Fruit fly (Drosophila melanogaster) whole organism, prepupa: Measurements from ENCODE around the gene hyx.

Source experiments
- CG11294 ChIP-seq: fragments of 200-800 bp; sonication (Bioruptor generic); IDR thresholded peaks from 2 replicates; pipeline ENCODE4 v1.3.6; 2022; ENCODE audit warnings: missing biosample characterization, missing genetic modification characterization
- CG6163 ChIP-seq: fragments of 200-800 bp; sonication (Bioruptor generic); IDR thresholded peaks from 3 replicates; pipeline ENCODE4 v1.3.6; 2022; ENCODE audit warnings: missing biosample characterization, missing genetic modification characterization
- Eip75B ChIP-seq: fragments of 200-800 bp; sonication (Bioruptor generic); optimal IDR thresholded peaks from 3 replicates; lab custom pipeline; 2016; ENCODE audit warnings: missing biosample characterization, missing genetic modification characterization
- Eip78C ChIP-seq: fragments of 200-800 bp; sonication (Bioruptor generic); peaks from one replicate; lab custom pipeline; 2016; ENCODE audit warnings: missing biosample characterization, missing genetic modification characterization
- acj6 ChIP-seq: fragments of 200-800 bp; sonication (Bioruptor generic); optimal IDR thresholded peaks from 3 replicates; lab custom pipeline; 2016; ENCODE audit warnings: missing biosample characterization, missing genetic modification characterization
- fkh ChIP-seq: fragments of 200-800 bp; sonication (Bioruptor generic); optimal IDR thresholded peaks from 3 replicates; lab custom pipeline; 2017; ENCODE audit warnings: missing biosample characterization, mild to moderate bottlenecking, missing genetic modification characterization, moderate library complexity

dm6 chr3R:9030750-9031128 is 7.8 kb upstream of the hyx start:
- TF ChIP-seq Eip75B: no peak
- no peak for TF ChIP-seq CG11294 (GFP tag; lab: Robert Waterston, UW)
- TF ChIP-seq fkh (GFP tag; lab: Kevin White, UChicago): no peak
- no peak for TF ChIP-seq CG6163
- no peak for TF ChIP-seq Eip78C (GFP tag; lab: Kevin White, UChicago)
- TF ChIP-seq acj6 (GFP tag; lab: Kevin White, UChicago): no peak
